Fruit fly (Drosophila melanogaster) whole organism, embryonic: Measurements from ENCODE around the gene tra.

ENCODE experiments used
- BEAF-32 ChIP-seq: fragments of 200-800 bp; sonication (Bioruptor generic); optimal IDR thresholded peaks from 3 replicates; lab custom pipeline; 2017; ENCODE audit warnings: missing biosample characterization, missing genetic modification characterization, mild to moderate bottlenecking, moderate library complexity, missing genetic modification reagents
- Bgb ChIP-seq: fragments of 200-800 bp; sonication (Bioruptor generic); IDR thresholded peaks from 2 replicates; pipeline ENCODE4 v1.3.6; 2022; ENCODE audit warnings: missing biosample characterization, missing genetic modification characterization; ENCODE audit not compliant: partially characterized antibody
- Blimp-1 ChIP-seq: fragments of 200-800 bp; sonication (Bioruptor generic); optimal IDR thresholded peaks from 3 replicates; lab custom pipeline; 2018; ENCODE audit warnings: missing biosample characterization, missing genetic modification characterization, mild to moderate bottlenecking, moderate library complexity, missing genetic modification reagents
- CG10565 ChIP-seq: fragments of 200-800 bp; sonication (Bioruptor generic); optimal IDR thresholded peaks from 3 replicates; lab custom pipeline; 2016; ENCODE audit warnings: missing biosample characterization, mild to moderate bottlenecking, missing genetic modification characterization
- CG10979 ChIP-seq: fragments of 200-800 bp; sonication (Bioruptor generic); optimal IDR thresholded peaks from 2 replicates; lab custom pipeline; 2018; ENCODE audit warnings: missing biosample characterization, mild to moderate bottlenecking, missing genetic modification characterization, moderate library complexity
- CG11696 ChIP-seq: fragments of 200-800 bp; sonication (Bioruptor generic); IDR thresholded peaks from 2 replicates; pipeline ENCODE4 v1.3.6; 2022; ENCODE audit warnings: missing biosample characterization, missing genetic modification characterization
- CG12071 ChIP-seq: fragments of 200-800 bp; sonication (Bioruptor generic); optimal IDR thresholded peaks from 3 replicates; lab custom pipeline; 2018; ENCODE audit warnings: missing biosample characterization, mild to moderate bottlenecking, missing genetic modification characterization
- CG13775 ChIP-seq: fragments of 200-800 bp; sonication (Bioruptor generic); optimal IDR thresholded peaks from 3 replicates; lab custom pipeline; 2017; ENCODE audit warnings: missing biosample characterization, mild to moderate bottlenecking, missing genetic modification characterization
- CG16863 ChIP-seq: fragments of 200-800 bp; sonication (Bioruptor generic); optimal IDR thresholded peaks from 3 replicates; lab custom pipeline; 2016; ENCODE audit warnings: missing biosample characterization, missing genetic modification characterization
- CG17328 ChIP-seq: fragments of 200-800 bp; sonication (Bioruptor generic); IDR thresholded peaks from 2 replicates; pipeline ENCODE4 v1.3.6; 2022; ENCODE audit warnings: missing biosample characterization, missing genetic modification characterization
- CG17361 ChIP-seq: fragments of 200-800 bp; sonication (Bioruptor generic); IDR thresholded peaks from 3 replicates; pipeline ENCODE4 v1.3.6; 2022; ENCODE audit warnings: missing biosample characterization, missing genetic modification characterization
- CG17568 ChIP-seq: fragments of 200-800 bp; sonication (Bioruptor generic); optimal IDR thresholded peaks from 2 replicates; lab custom pipeline; 2018; ENCODE audit warnings: missing biosample characterization, mild to moderate bottlenecking, missing genetic modification characterization, moderate library complexity
- CG18764 ChIP-seq: fragments of 200-800 bp; sonication (Bioruptor generic); optimal IDR thresholded peaks from 3 replicates; lab custom pipeline; 2016; ENCODE audit warnings: missing biosample characterization, missing genetic modification characterization
- CG4424 ChIP-seq: fragments of 200-800 bp; sonication (Bioruptor generic); optimal IDR thresholded peaks from 3 replicates; lab custom pipeline; 2016; ENCODE audit warnings: missing biosample characterization, missing genetic modification characterization
- CG4707 ChIP-seq: fragments of 200-800 bp; sonication (Bioruptor generic); optimal IDR thresholded peaks from 2 replicates; lab custom pipeline; 2018; ENCODE audit warnings: missing biosample characterization, mild to moderate bottlenecking, missing genetic modification characterization, moderate library complexity
- CG6854 ChIP-seq: fragments of 200-800 bp; sonication (Bioruptor generic); optimal IDR thresholded peaks from 3 replicates; lab custom pipeline; 2017; ENCODE audit warnings: missing biosample characterization, mild to moderate bottlenecking, missing genetic modification characterization
- CG7556 ChIP-seq: fragments of 200-800 bp; sonication (Bioruptor generic); optimal IDR thresholded peaks from 2 replicates; lab custom pipeline; 2017; ENCODE audit warnings: missing biosample characterization, mild to moderate bottlenecking, missing genetic modification characterization
- CG9797 ChIP-seq: fragments of 200-800 bp; sonication (Bioruptor generic); optimal IDR thresholded peaks from 3 replicates; lab custom pipeline; 2018; ENCODE audit warnings: missing biosample characterization, mild to moderate bottlenecking, missing genetic modification characterization
- CTCF ChIP-seq: fragments of 200-800 bp; sonication (Bioruptor generic); optimal IDR thresholded peaks from 2 replicates; lab custom pipeline; 2017; ENCODE audit warnings: missing biosample characterization, mild to moderate bottlenecking, missing genetic modification characterization, moderate library complexity
- E2f2 ChIP-seq: fragments of 200-800 bp; sonication (Bioruptor generic); IDR thresholded peaks from 2 replicates; pipeline ENCODE4 v1.3.6; 2022; ENCODE audit warnings: missing biosample characterization, missing genetic modification characterization
- HLHmδ ChIP-seq: fragments of 200-800 bp; sonication (Bioruptor generic); optimal IDR thresholded peaks from 2 replicates; lab custom pipeline; 2018; ENCODE audit warnings: missing biosample characterization, mild to moderate bottlenecking, missing genetic modification characterization, moderate library complexity
- HmgZ ChIP-seq: fragments of 200-800 bp; sonication (Bioruptor generic); optimal IDR thresholded peaks from 2 replicates; lab custom pipeline; 2018; ENCODE audit warnings: missing biosample characterization, mild to moderate bottlenecking, missing genetic modification characterization
- Hmr ChIP-seq: fragments of 200-800 bp; sonication (Bioruptor generic); optimal IDR thresholded peaks from 3 replicates; lab custom pipeline; 2017; ENCODE audit warnings: mild to moderate bottlenecking, missing biosample characterization, missing genetic modification reagents, missing genetic modification characterization
- MBD-R2 ChIP-seq: fragments of 200-800 bp; sonication (Bioruptor generic); IDR thresholded peaks from 2 replicates; pipeline ENCODE4 v1.3.6; 2022; ENCODE audit warnings: missing biosample characterization, missing genetic modification characterization
- Myb ChIP-seq: fragments of 200-800 bp; sonication (Bioruptor generic); optimal IDR thresholded peaks from 2 replicates; lab custom pipeline; 2016; ENCODE audit warnings: missing biosample characterization, missing genetic modification characterization
- Sin3A ChIP-seq: fragments of >200 bp; optimal IDR thresholded peaks from 2 replicates; lab custom pipeline; 2018
- Sry-δ ChIP-seq: fragments of 200-800 bp; sonication (Bioruptor generic); optimal IDR thresholded peaks from 2 replicates; lab custom pipeline; 2016; ENCODE audit warnings: missing biosample characterization, missing genetic modification characterization
- Vsx1 ChIP-seq: fragments of 200-800 bp; sonication (Bioruptor generic); optimal IDR thresholded peaks from 2 replicates; lab custom pipeline; 2017; ENCODE audit warnings: missing biosample characterization, mild to moderate bottlenecking, missing genetic modification characterization, missing genetic modification reagents
- ab ChIP-seq: fragments of 200-800 bp; sonication (Bioruptor generic); optimal IDR thresholded peaks from 2 replicates; lab custom pipeline; 2016; ENCODE audit warnings: missing biosample characterization, missing genetic modification characterization
- ato ChIP-seq: fragments of 200-800 bp; sonication (Bioruptor generic); IDR thresholded peaks from 2 replicates; pipeline ENCODE4 v1.3.6; 2022; ENCODE audit warnings: missing biosample characterization, missing genetic modification characterization; ENCODE audit not compliant: partially characterized antibody
- bab2 ChIP-seq: fragments of 200-800 bp; sonication (Bioruptor generic); optimal IDR thresholded peaks from 2 replicates; lab custom pipeline; 2016; ENCODE audit warnings: missing biosample characterization, missing genetic modification characterization
- cas ChIP-seq: fragments of 200-800 bp; sonication (Bioruptor generic); IDR thresholded peaks from 2 replicates; pipeline ENCODE4 v1.3.6; 2022; ENCODE audit warnings: missing biosample characterization, missing genetic modification characterization
- chinmo ChIP-seq: fragments of 200-800 bp; sonication (Bioruptor generic); IDR thresholded peaks from 4 replicates; pipeline ENCODE4 v1.3.6; 2022; ENCODE audit warnings: missing biosample characterization, missing genetic modification characterization; ENCODE audit not compliant: partially characterized antibody
- chn ChIP-seq: fragments of 200-800 bp; sonication (Bioruptor generic); optimal IDR thresholded peaks from 2 replicates; lab custom pipeline; 2016; ENCODE audit warnings: missing biosample characterization, missing genetic modification characterization
- corto ChIP-seq: fragments of 200-800 bp; sonication (Bioruptor generic); optimal IDR thresholded peaks from 2 replicates; lab custom pipeline; 2016; ENCODE audit warnings: missing biosample characterization, mild to moderate bottlenecking, missing genetic modification characterization, moderate library complexity
- dati ChIP-seq: fragments of 200-800 bp; sonication (Bioruptor generic); IDR thresholded peaks from 2 replicates; pipeline ENCODE4 v1.3.6; 2022; ENCODE audit warnings: missing biosample characterization, missing genetic modification characterization
- esg ChIP-seq: fragments of 200-800 bp; sonication (Bioruptor generic); conservative IDR thresholded peaks from 2 replicates; pipeline ENCODE4 v1.3.6; 2022; ENCODE audit warnings: missing biosample characterization, missing genetic modification characterization
- gcm2 ChIP-seq: fragments of 200-800 bp; sonication (Bioruptor generic); optimal IDR thresholded peaks from 2 replicates; lab custom pipeline; 2016; ENCODE audit warnings: missing biosample characterization, missing genetic modification characterization
- gfzf ChIP-seq: fragments of 200-800 bp; sonication (Bioruptor generic); optimal IDR thresholded peaks from 2 replicates; lab custom pipeline; 2016; ENCODE audit warnings: missing biosample characterization, mild to moderate bottlenecking, missing genetic modification characterization, moderate library complexity
- inv ChIP-seq: fragments of 200-800 bp; sonication (Bioruptor generic); IDR thresholded peaks from 2 replicates; pipeline ENCODE4 v1.3.6; 2022; ENCODE audit warnings: missing biosample characterization, missing genetic modification characterization; ENCODE audit not compliant: partially characterized antibody
- knrl ChIP-seq: fragments of 200-800 bp; sonication (Bioruptor generic); IDR thresholded peaks from 3 replicates; pipeline ENCODE4 v1.3.6; 2022; ENCODE audit warnings: missing biosample characterization, missing genetic modification characterization; ENCODE audit not compliant: partially characterized antibody
- lmd ChIP-seq: fragments of 200-800 bp; sonication (Bioruptor generic); IDR thresholded peaks from 2 replicates; pipeline ENCODE4 v1.3.6; 2022; ENCODE audit warnings: missing biosample characterization, missing genetic modification characterization
- nau ChIP-seq: fragments of 200-800 bp; sonication (Bioruptor generic); optimal IDR thresholded peaks from 3 replicates; lab custom pipeline; 2017; ENCODE audit warnings: missing biosample characterization, mild to moderate bottlenecking, missing genetic modification characterization, missing genetic modification reagents
- peb ChIP-seq: fragments of 200-800 bp; sonication (Bioruptor generic); IDR thresholded peaks from 2 replicates; pipeline ENCODE4 v1.3.6; 2022; ENCODE audit warnings: missing biosample characterization, missing genetic modification characterization
- rib ChIP-seq: fragments of 200-800 bp; sonication (Bioruptor generic); IDR thresholded peaks from 2 replicates; pipeline ENCODE4 v1.3.6; 2022; ENCODE audit warnings: missing biosample characterization, missing genetic modification characterization
- sens ChIP-seq: fragments of 200-800 bp; sonication (Bioruptor generic); peaks from one replicate; lab custom pipeline; 2016; ENCODE audit warnings: missing biosample characterization, missing genetic modification characterization
- slou ChIP-seq: fragments of 200-800 bp; sonication (Bioruptor generic); optimal IDR thresholded peaks from 3 replicates; lab custom pipeline; 2016; ENCODE audit warnings: missing biosample characterization, missing genetic modification characterization
- tna ChIP-seq: fragments of 200-800 bp; sonication (Bioruptor generic); IDR thresholded peaks from 2 replicates; pipeline ENCODE4 v1.3.6; 2022; ENCODE audit warnings: missing biosample characterization, missing genetic modification characterization; ENCODE audit not compliant: partially characterized antibody
- toy ChIP-seq: fragments of 200-800 bp; sonication (Bioruptor generic); IDR thresholded peaks from 2 replicates; pipeline ENCODE4 v1.3.6; 2022; ENCODE audit warnings: missing biosample characterization, missing genetic modification characterization
- trem ChIP-seq: fragments of 200-800 bp; optimal IDR thresholded peaks from 3 replicates; lab custom pipeline; 2019; ENCODE audit warnings: missing biosample characterization, mild to moderate bottlenecking, missing genetic modification characterization, moderate library complexity
- ttk ChIP-seq: fragments of 200-800 bp; sonication (Bioruptor generic); IDR thresholded peaks from 2 replicates; pipeline ENCODE4 v2.1.2; 2022; ENCODE audit warnings: missing biosample characterization, missing genetic modification characterization
- zen ChIP-seq: fragments of 200-800 bp; sonication (Bioruptor generic); optimal IDR thresholded peaks from 3 replicates; lab custom pipeline; 2018; ENCODE audit warnings: missing biosample characterization, mild to moderate bottlenecking, missing genetic modification characterization, moderate library complexity

The tra gene

dm6 chr3L:16590860-16591259, at the start of gene tra (continued):
- no peak for TF ChIP-seq lmd (GFP tag; lab: Robert Waterston, UW)
- TF ChIP-seq CG13775 = no peak
- no peak for TF ChIP-seq rib (GFP tag; lab: Robert Waterston, UW)
- TF ChIP-seq gcm2 (GFP tag; lab: Kevin White, UChicago) = no peak
- no peak for TF ChIP-seq Hmr (GFP tag; lab: Kevin White, UChicago)
- TF ChIP-seq toy = no peak
- TF ChIP-seq zen = peak; percentile 27
- no peak for TF ChIP-seq corto
- no peak for TF ChIP-seq CG16863 (GFP tag; lab: Kevin White, UChicago)
- TF ChIP-seq CG6854 (GFP tag; lab: Kevin White, UChicago) = no peak
- TF ChIP-seq sens (GFP tag; lab: Kevin White, UChicago) = peak; percentile 72
- TF ChIP-seq HmgZ (tag; lab: Kevin White, UChicago) = peak; percentile 11
- TF ChIP-seq bab2 = no peak
- peak; percentile 88; the same call in 2 of the 4 replicates for TF ChIP-seq chinmo (GFP tag; lab: Robert Waterston, UW)
- no peak for TF ChIP-seq cas (GFP tag; lab: Robert Waterston, UW)
- peak; percentile 12 for TF ChIP-seq CTCF (GFP tag; lab: Kevin White, UChicago)
- peak; percentile 59 for TF ChIP-seq MBD-R2
- TF ChIP-seq CG4424 (GFP tag; lab: Kevin White, UChicago) = no peak
- TF ChIP-seq nau (GFP tag; lab: Kevin White, UChicago) = no peak
- TF ChIP-seq slou = no peak
- no peak for TF ChIP-seq Blimp-1 (GFP tag; lab: Kevin White, UChicago)
- peak; percentile 76 for TF ChIP-seq E2f2 (GFP tag; lab: Robert Waterston, UW)
- TF ChIP-seq trem (tag; lab: Kevin White, UChicago) = peak; percentile 65
- TF ChIP-seq CG10979 = peak; percentile 4
- TF ChIP-seq peb (GFP tag; lab: Robert Waterston, UW) = no peak
- TF ChIP-seq Myb (GFP tag; lab: Kevin White, UChicago) = peak; percentile 96
- peak; percentile 82 for TF ChIP-seq gfzf
- no peak for TF ChIP-seq esg
- TF ChIP-seq Sry-δ (GFP tag; lab: Kevin White, UChicago) = peak; percentile 67
- TF ChIP-seq tna (GFP tag; lab: Robert Waterston, UW) = peak; percentile 50; the same call in 1 of the 2 replicates
- TF ChIP-seq Sin3A (lab: Kevin White, UChicago) = peak; percentile 42
- no peak for TF ChIP-seq CG4707 (GFP tag; lab: Kevin White, UChicago)
- peak; percentile 38; the same call in 1 of the 2 replicates for TF ChIP-seq inv (GFP tag; lab: Robert Waterston, UW)
- TF ChIP-seq CG17361 (GFP tag; lab: Robert Waterston, UW) = no peak
- no peak for TF ChIP-seq chn
- no peak for TF ChIP-seq CG7556 (GFP tag; lab: Kevin White, UChicago)
- no peak for TF ChIP-seq CG17568
- TF ChIP-seq CG12071 (GFP tag; lab: Kevin White, UChicago) = no peak
- TF ChIP-seq ato (GFP tag; lab: Robert Waterston, UW) = peak; percentile 15; the same call in 1 of the 2 replicates
- TF ChIP-seq BEAF-32 (GFP tag; lab: Kevin White, UChicago) = peak; percentile 75
- TF ChIP-seq CG17328 (GFP tag; lab: Robert Waterston, UW) = no peak
- TF ChIP-seq CG18764 (GFP tag; lab: Kevin White, UChicago) = no peak
- no peak for TF ChIP-seq ab (GFP tag; lab: Kevin White, UChicago)
- no peak for TF ChIP-seq CG11696 (GFP tag; lab: Robert Waterston, UW)
- TF ChIP-seq CG9797 (GFP tag; lab: Kevin White, UChicago) = peak; percentile 91
- TF ChIP-seq Bgb (GFP tag; lab: Robert Waterston, UW) = peak; percentile 57
- no peak for TF ChIP-seq Vsx1
- peak; percentile 57; the same call in 2 of the 3 replicates for TF ChIP-seq knrl
- peak; percentile 1 for TF ChIP-seq HLHmδ (GFP tag; lab: Kevin White, UChicago)
- TF ChIP-seq CG10565 (GFP tag; lab: Kevin White, UChicago) = no peak
- TF ChIP-seq ttk = no peak
- no peak for TF ChIP-seq dati (GFP tag; lab: Robert Waterston, UW)
